8 worm cellular contexts compared by ENCODE assay signal in genomic region chrIII:6947896-6948295, ce11.
TF ChIP-seq lines count a peak whose summit lies in the region.

No protein-coding gene starts in this region.

TF ChIP-seq in whole organism, L1 larva, 84 proteins besides CTCF, POLR2A, EP300 and RAD21 (continues in another document):
- TF ChIP-seq snpc-4 (tag; optimal IDR thresholded peaks at IDR 0.05; lab: Kevin White, UChicago), result no peak
- no peak for TF ChIP-seq jun-1 (tag; optimal IDR thresholded peaks at IDR 0.05; lab: Kevin White, UChicago)
- TF ChIP-seq C04F5.9 (tag; optimal IDR thresholded peaks at IDR 0.05; lab: Kevin White, UChicago), result no peak
- no peak for TF ChIP-seq nhr-28 (tag; optimal IDR thresholded peaks at IDR 0.05; lab: Kevin White, UChicago)
- no peak for TF ChIP-seq mab-9 (GFP tag; IDR thresholded peaks at IDR 0.05; lab: Robert Waterston, UW)
- TF ChIP-seq C34B4.2 (tag; optimal IDR thresholded peaks at IDR 0.05; lab: Kevin White, UChicago), result no peak
- no peak for TF ChIP-seq hlh-17 (GFP tag; optimal IDR thresholded peaks at IDR 0.05; lab: Kevin White, UChicago; ENCODE audit: borderline replicate concordance)
- peak; percentile 44 for TF ChIP-seq lin-14 (GFP tag; optimal IDR thresholded peaks at IDR 0.05; lab: Kevin White, UChicago)
- TF ChIP-seq irx-1 (tag; optimal IDR thresholded peaks at IDR 0.05; lab: Kevin White, UChicago), result no peak
- TF ChIP-seq lin-13 (GFP tag; optimal IDR thresholded peaks at IDR 0.05; lab: Kevin White, UChicago), result no peak
- no peak for TF ChIP-seq nhr-85 (tag; lab: Kevin White, UChicago)
- no peak for TF ChIP-seq sup-37 (GFP tag; optimal IDR thresholded peaks at IDR 0.05; lab: Kevin White, UChicago)

TF ChIP-seq in whole organism, L2 larva, 48 proteins besides CTCF, POLR2A, EP300 and RAD21:
- TF ChIP-seq F13H6.1 (tag; optimal IDR thresholded peaks at IDR 0.05; lab: Kevin White, UChicago) (peak; percentile 7), ztf-1 (GFP tag; conservative IDR thresholded peaks at IDR 0.05; lab: Robert Waterston, UW) (no peak), egl-27 (tag; optimal IDR thresholded peaks at IDR 0.05; lab: Kevin White, UChicago) (no peak), sem-4 (tag; optimal IDR thresholded peaks at IDR 0.05; lab: Kevin White, UChicago) (peak; percentile 31), fos-1 (tag; optimal IDR thresholded peaks at IDR 0.05; lab: Kevin White, UChicago) (peak; percentile 17), unc-39 (tag; optimal IDR thresholded peaks at IDR 0.05; lab: Kevin White, UChicago) (no peak), C34F6.9 (tag; optimal IDR thresholded peaks at IDR 0.05; lab: Kevin White, UChicago) (peak; percentile 12), lin-11 (tag; optimal IDR thresholded peaks at IDR 0.05; lab: Kevin White, UChicago) (no peak), lin-13 (GFP tag; optimal IDR thresholded peaks at IDR 0.05; lab: Kevin White, UChicago) (no peak)

TF ChIP-seq in whole organism, L3 larva, 47 proteins besides CTCF, POLR2A, EP300 and RAD21:
- TF ChIP-seq ama-1 (optimal IDR thresholded peaks at IDR 0.05; lab: Kevin White, UChicago), result no peak
- peak; percentile 78 for TF ChIP-seq pha-4 (tag; optimal IDR thresholded peaks at IDR 0.05; lab: Kevin White, UChicago)
- TF ChIP-seq nhr-23 (tag; optimal IDR thresholded peaks at IDR 0.05; lab: Kevin White, UChicago), result no peak
- TF ChIP-seq ceh-28 (tag; optimal IDR thresholded peaks at IDR 0.05; lab: Kevin White, UChicago), result no peak
- TF ChIP-seq nhr-67 (tag; optimal IDR thresholded peaks at IDR 0.05; lab: Kevin White, UChicago), result no peak
- TF ChIP-seq fkh-2 (tag; optimal IDR thresholded peaks at IDR 0.05; lab: Kevin White, UChicago), result no peak
- TF ChIP-seq zag-1 (tag; optimal IDR thresholded peaks at IDR 0.05; lab: Kevin White, UChicago), result no peak
- peak; percentile 16 for TF ChIP-seq lin-15B (tag; optimal IDR thresholded peaks at IDR 0.05; lab: Kevin White, UChicago)

TF ChIP-seq in whole organism, L4 larva, 104 proteins besides CTCF, POLR2A, EP300 and RAD21:
- TF ChIP-seq lsy-2 (tag; optimal IDR thresholded peaks at IDR 0.05; lab: Kevin White, UChicago) (peak in 1 of 2 experiments; percentile 21), mxl-3 (GFP tag; optimal IDR thresholded peaks at IDR 0.05; lab: Kevin White, UChicago) (peak; percentile 26), nhr-28 (tag; optimal IDR thresholded peaks at IDR 0.05; lab: Kevin White, UChicago) (peak; percentile 63), saeg-2 (GFP tag; IDR thresholded peaks at IDR 0.05; lab: Robert Waterston, UW) (no peak), mdt-29 (GFP tag; IDR thresholded peaks at IDR 0.05; lab: Robert Waterston, UW) (no peak), mdl-1 (tag; optimal IDR thresholded peaks at IDR 0.05; lab: Kevin White, UChicago) (peak in 1 of 2 experiments; percentile 16), hif-1 (tag; optimal IDR thresholded peaks at IDR 0.05; lab: Kevin White, UChicago) (peak in 1 of 2 experiments; percentile 9), hlh-30 (tag; optimal IDR thresholded peaks at IDR 0.05; lab: Kevin White, UChicago; ENCODE audit: insufficient read depth) (peak; percentile 86), daf-16 (GFP tag; optimal IDR thresholded peaks at IDR 0.05; lab: Kevin White, UChicago) (no peak), daf-16 (tag; optimal IDR thresholded peaks at IDR 0.05; lab: Kevin White, UChicago) (peak; percentile 9), hlh-11 (tag; optimal IDR thresholded peaks at IDR 0.05; lab: Kevin White, UChicago) (peak; percentile 48)

TF ChIP-seq in whole organism, late embryonic, 69 proteins besides CTCF, POLR2A, EP300 and RAD21 (continues in another document):
- TF ChIP-seq lim-6 (tag; optimal IDR thresholded peaks at IDR 0.05; lab: Kevin White, UChicago) (no peak), madf-2 (tag; optimal IDR thresholded peaks at IDR 0.05; lab: Kevin White, UChicago) (no peak), unc-55 (GFP tag; optimal IDR thresholded peaks at IDR 0.05; lab: Kevin White, UChicago) (peak; percentile 57), elt-2 (tag; optimal IDR thresholded peaks at IDR 0.05; lab: Kevin White, UChicago) (no peak), npax-4 (tag; optimal IDR thresholded peaks at IDR 0.05; lab: Kevin White, UChicago) (no peak), ceh-2 (tag; optimal IDR thresholded peaks at IDR 0.05; lab: Kevin White, UChicago) (no peak), fax-1 (tag; optimal IDR thresholded peaks at IDR 0.05; lab: Kevin White, UChicago) (no peak), tbx-2 (tag; optimal IDR thresholded peaks at IDR 0.05; lab: Kevin White, UChicago) (peak; percentile 33), pha-2 (tag; optimal IDR thresholded peaks at IDR 0.05; lab: Kevin White, UChicago) (no peak), unc-86 (tag; optimal IDR thresholded peaks at IDR 0.05; lab: Kevin White, UChicago) (no peak), syd-9 (tag; optimal IDR thresholded peaks at IDR 0.05; lab: Kevin White, UChicago) (no peak), nfya-1 (tag; optimal IDR thresholded peaks at IDR 0.05; lab: Kevin White, UChicago) (peak; percentile 28), unc-42 (tag; optimal IDR thresholded peaks at IDR 0.05; lab: Kevin White, UChicago) (no peak), hlh-15 (tag; optimal IDR thresholded peaks at IDR 0.05; lab: Kevin White, UChicago) (no peak), ceh-31 (tag; optimal IDR thresholded peaks at IDR 0.05; lab: Kevin White, UChicago) (no peak)

TF ChIP-seq in whole organism, midembryonic, 9 proteins besides CTCF, POLR2A, EP300 and RAD21:
- TF ChIP-seq ztf-23 (GFP tag; IDR thresholded peaks at IDR 0.05; lab: Robert Waterston, UW) (no peak), cog-1 (tag; optimal IDR thresholded peaks at IDR 0.05; lab: Kevin White, UChicago) (peak; percentile 44), ztf-29 (GFP tag; IDR thresholded peaks at IDR 0.05; lab: Robert Waterston, UW) (no peak), T22C8.4 (GFP tag; IDR thresholded peaks at IDR 0.05; lab: Robert Waterston, UW) (no peak)

TF ChIP-seq in whole organism, mixed stage, embryonic, 35 proteins besides CTCF, POLR2A, EP300 and RAD21:
- no peak for TF ChIP-seq ceh-83 (GFP tag; optimal IDR thresholded peaks at IDR 0.05; lab: Kevin White, UChicago)
- TF ChIP-seq hlh-1 (tag; optimal IDR thresholded peaks at IDR 0.05; lab: Kevin White, UChicago), result peak; percentile 77
- TF ChIP-seq nhr-2 (tag; optimal IDR thresholded peaks at IDR 0.05; lab: Kevin White, UChicago), result no peak
- no peak for TF ChIP-seq ceh-43 (GFP tag; optimal IDR thresholded peaks at IDR 0.05; lab: Kevin White, UChicago)
- TF ChIP-seq unc-39 (tag; optimal IDR thresholded peaks at IDR 0.05; lab: Kevin White, UChicago), result no peak
- TF ChIP-seq elt-1 (tag; optimal IDR thresholded peaks at IDR 0.05; lab: Kevin White, UChicago; ENCODE audit: borderline replicate concordance, insufficient read depth), result no peak
- no peak for TF ChIP-seq bed-3 (GFP tag; optimal IDR thresholded peaks at IDR 0.05; lab: Kevin White, UChicago)
- no peak for TF ChIP-seq unc-62 (GFP tag; optimal IDR thresholded peaks at IDR 0.05; lab: Kevin White, UChicago)
- peak; percentile 22 for TF ChIP-seq M03D4.4 (tag; optimal IDR thresholded peaks at IDR 0.05; lab: Kevin White, UChicago)
- no peak for TF ChIP-seq nhr-12 (tag; optimal IDR thresholded peaks at IDR 0.05; lab: Kevin White, UChicago)
- no peak for TF ChIP-seq nhr-76 (tag; optimal IDR thresholded peaks at IDR 0.05; lab: Kevin White, UChicago)
- no peak for TF ChIP-seq mab-5 (tag; optimal IDR thresholded peaks at IDR 0.05; lab: Kevin White, UChicago)
- no peak for TF ChIP-seq mep-1 (tag; optimal IDR thresholded peaks at IDR 0.05; lab: Kevin White, UChicago)
- TF ChIP-seq lsy-2 (tag; optimal IDR thresholded peaks at IDR 0.05; lab: Kevin White, UChicago), result no peak
- peak; percentile 53 for TF ChIP-seq unc-120 (tag; optimal IDR thresholded peaks at IDR 0.05; lab: Kevin White, UChicago; ENCODE audit: poor library complexity, severe bottlenecking)
- TF ChIP-seq lin-32 (GFP tag; optimal IDR thresholded peaks at IDR 0.05; lab: Kevin White, UChicago), result no peak
- TF ChIP-seq zip-8 (tag; optimal IDR thresholded peaks at IDR 0.05; lab: Kevin White, UChicago), result no peak
- TF ChIP-seq ces-1 (GFP tag; optimal IDR thresholded peaks at IDR 0.05; lab: Kevin White, UChicago), result no peak
- no peak for TF ChIP-seq drap-1 (GFP tag; optimal IDR thresholded peaks at IDR 0.05; lab: Kevin White, UChicago)
- TF ChIP-seq lin-13 (tag; optimal IDR thresholded peaks at IDR 0.05; lab: Kevin White, UChicago), result no peak
- no peak for TF ChIP-seq sptf-1 (tag; optimal IDR thresholded peaks at IDR 0.05; lab: Kevin White, UChicago)

TF ChIP-seq in whole organism, young adult, 124 proteins besides CTCF, POLR2A, EP300 and RAD21:
- TF ChIP-seq attf-3 (GFP tag; conservative IDR thresholded peaks at IDR 0.05; lab: Robert Waterston, UW) (peak; percentile 50), nhr-80 (tag; optimal IDR thresholded peaks at IDR 0.05; lab: Kevin White, UChicago) (peak; percentile 24), cebp-1 (GFP tag; IDR thresholded peaks at IDR 0.05; lab: Robert Waterston, UW) (no peak), cebp-1 (tag; optimal IDR thresholded peaks at IDR 0.05; lab: Kevin White, UChicago) (peak; percentile 17), T07F8.4 (tag; optimal IDR thresholded peaks at IDR 0.05; lab: Kevin White, UChicago) (no peak)
